Worm (Caenorhabditis elegans): Measurements from ENCODE around the gene srz-103.
A peak's percentile ranks its signal among the peaks of the same experiment; 100 is the strongest.

Gene srz-103

ce11 chrV:16697178-16697577 lies 18.0 kb upstream of the srz-103 start, which contains the start of gene srw-41:
Gene srw-41, plus strand, starts transcription at chrV:16697478.
- peak; percentile 23 for TF ChIP-seq aha-1 (tag)
- no peak for TF ChIP-seq ztf-11 (tag; optimal IDR thresholded peaks at IDR 0.05)

ce11 chrV:16695499-16695898 lies 16.4 kb upstream of the srz-103 start:
- no peak for TF ChIP-seq unc-130 (GFP tag; optimal IDR thresholded peaks at IDR 0.05)
- peak; percentile 71 for TF ChIP-seq aha-1 (tag)
- TF ChIP-seq mes-2 (tag; optimal IDR thresholded peaks at IDR 0.05; ENCODE audit: poor library complexity, severe bottlenecking) = no peak

- TF ChIP-seq nhr-237 (tag; optimal IDR thresholded peaks at IDR 0.05) (no peak), dpl-1 (GFP tag; optimal IDR thresholded peaks at IDR 0.05) (no peak), madf-9 (GFP tag; conservative IDR thresholded peaks at IDR 0.05) (no peak), Y75B8A.6 (GFP tag; IDR thresholded peaks at IDR 0.05) (no peak), lin-39 (tag; optimal IDR thresholded peaks at IDR 0.05) (no peak)
Observed at ce11 chrV:16694538-16694937, 15.4 kb upstream of the srz-103 start, which contains the start of gene srz-101. Gene srz-101, plus strand, starts transcription at chrV:16694838.

ce11 chrV:16693732-16694131 lies 14.6 kb upstream of the srz-103 start, which contains the start of gene srw-42:
Gene srw-42, minus strand, starts transcription at chrV:16693832.
- no peak for TF ChIP-seq dmd-9 (GFP tag; IDR thresholded peaks at IDR 0.05)
- TF ChIP-seq F10B5.3 (tag; optimal IDR thresholded peaks at IDR 0.05) = no peak
- no peak for TF ChIP-seq spr-3 (GFP tag; optimal IDR thresholded peaks at IDR 0.05)
- TF ChIP-seq mes-2 (tag; optimal IDR thresholded peaks at IDR 0.05; ENCODE audit: poor library complexity, severe bottlenecking) = no peak
- TF ChIP-seq lin-29 (GFP tag; IDR thresholded peaks at IDR 0.05) = no peak
- TF ChIP-seq ceh-20 (GFP tag; IDR thresholded peaks at IDR 0.05) = no peak
- no peak for TF ChIP-seq mdl-1 (tag; optimal IDR thresholded peaks at IDR 0.05)
- no peak for TF ChIP-seq fos-1 (tag; optimal IDR thresholded peaks at IDR 0.05)
- no peak for TF ChIP-seq ceh-62 (tag; optimal IDR thresholded peaks at IDR 0.05)
- TF ChIP-seq sdz-12 (GFP tag; optimal IDR thresholded peaks at IDR 0.05) = no peak

- peak; percentile 92 for TF ChIP-seq set-16 (GFP tag; IDR thresholded peaks at IDR 0.05)
- no peak; the same call in 1 of the 2 replicates for TF ChIP-seq pha-4 (GFP tag; IDR thresholded peaks at IDR 0.05)
- no peak for TF ChIP-seq pha-4 (tag; optimal IDR thresholded peaks at IDR 0.05)
Observed at ce11 chrV:16692988-16693387, 13.9 kb upstream of the srz-103 start.

ce11 chrV:16687227-16687626 lies 8.1 kb upstream of the srz-103 start, which contains the start of gene srz-102:
Gene srz-102, plus strand, starts transcription at chrV:16687527.
- TF ChIP-seq nhr-25 (tag; optimal IDR thresholded peaks at IDR 0.05; ENCODE audit: borderline replicate concordance, insufficient read depth) = no peak
- no peak for TF ChIP-seq ceh-28 (tag; optimal IDR thresholded peaks at IDR 0.05)
- no peak for TF ChIP-seq lir-3 (tag; optimal IDR thresholded peaks at IDR 0.05)
- TF ChIP-seq zip-11 (GFP tag; IDR thresholded peaks at IDR 0.05) = no peak

ce11 chrV:16685725-16686124 lies 6.6 kb upstream of the srz-103 start, which contains the start of gene srw-43:
Gene srw-43, plus strand, starts transcription at chrV:16686025.
- TF ChIP-seq Y5F2A.4 (GFP tag; optimal IDR thresholded peaks at IDR 0.05) = no peak
- TF ChIP-seq daf-16 (GFP tag; optimal IDR thresholded peaks at IDR 0.05) = no peak
- no peak for TF ChIP-seq daf-16 (tag; optimal IDR thresholded peaks at IDR 0.05)
- no peak for TF ChIP-seq vab-7 (GFP tag; IDR thresholded peaks at IDR 0.05)
- TF ChIP-seq ZK546.5 (tag; optimal IDR thresholded peaks at IDR 0.05) = no peak
- TF ChIP-seq fos-1 (tag; optimal IDR thresholded peaks at IDR 0.05) = no peak
- TF ChIP-seq lsy-2 (tag; optimal IDR thresholded peaks at IDR 0.05) = no peak
- TF ChIP-seq ceh-28 (tag; optimal IDR thresholded peaks at IDR 0.05) = no peak
- no peak for TF ChIP-seq nhr-77 (tag; optimal IDR thresholded peaks at IDR 0.05)
- no peak for TF ChIP-seq mdl-1 (tag; optimal IDR thresholded peaks at IDR 0.05)
- TF ChIP-seq daf-19 (GFP tag; conservative IDR thresholded peaks at IDR 0.05) = no peak
- TF ChIP-seq rbr-2 (tag; optimal IDR thresholded peaks at IDR 0.05) = no peak
- no peak for TF ChIP-seq pha-4 (GFP tag; IDR thresholded peaks at IDR 0.05)
- TF ChIP-seq pha-4 (tag; optimal IDR thresholded peaks at IDR 0.05) = no peak
- no peak for TF ChIP-seq ceh-82 (tag; optimal IDR thresholded peaks at IDR 0.05)
- no peak for TF ChIP-seq hlh-11 (tag; optimal IDR thresholded peaks at IDR 0.05)
- no peak for TF ChIP-seq lin-38 (GFP tag; IDR thresholded peaks at IDR 0.05)
- no peak for TF ChIP-seq arid-1 (GFP tag; conservative IDR thresholded peaks at IDR 0.05)
- TF ChIP-seq lin-15B (tag; optimal IDR thresholded peaks at IDR 0.05) = no peak
- TF ChIP-seq saeg-2 (GFP tag; IDR thresholded peaks at IDR 0.05) = no peak
- no peak for TF ChIP-seq hif-1 (tag; optimal IDR thresholded peaks at IDR 0.05)

Data from whole organism, L4 larva.